Worm (Caenorhabditis elegans) whole organism, early embryonic: Measurements from ENCODE around the gene T04A11.4.

Experiments
- ama-1 ChIP-seq: fragments of 150-350 bp; optimal IDR thresholded peaks from 2 replicates; lab custom pipeline; 2014
- ets-7 ChIP-seq: sonication (generic microtip); optimal IDR thresholded peaks from 2 replicates; lab custom pipeline; 2016; ENCODE audit warnings: missing genotype, missing genetic modification characterization, missing compliant biosample characterization
- hnd-1 ChIP-seq: sonication (generic microtip); optimal IDR thresholded peaks from 2 replicates; lab custom pipeline; 2016; ENCODE audit warnings: missing genetic modification characterization, missing compliant biosample characterization

- TF ChIP-seq ama-1 (lab: Kevin White, UChicago), result no peak
- no peak for TF ChIP-seq ets-7 (tag; lab: Kevin White, UChicago)
- no peak for TF ChIP-seq hnd-1
Observed at ce11 chrIV:12441715-12442114, 42.7 kb downstream of the T04A11.4 start, which contains the start of gene C25G4.17.
